Fruit fly (Drosophila melanogaster): ENCODE results near the gene CG44574.
A peak's percentile ranks its signal among the peaks of the same experiment; 100 is the strongest.

The CG44574 gene

dm6 chr2L:5876474-5877067 is 7.0 kb upstream of the CG44574 start:
- TF ChIP-seq chm (GFP tag; IDR thresholded peaks at IDR 0.05) (no peak), stc (GFP tag; IDR thresholded peaks at IDR 0.05) (no peak), CG10431 (GFP tag; optimal IDR thresholded peaks at IDR 0.05) (no peak), CG17186 (GFP tag; optimal IDR thresholded peaks at IDR 0.05) (no peak), br (optimal IDR thresholded peaks at IDR 0.05) (no peak), unc-4 (GFP tag; IDR thresholded peaks at IDR 0.05; ENCODE audit: partially characterized antibody) (no peak), CG18262 (tag; optimal IDR thresholded peaks at IDR 0.05) (no peak), jing (GFP tag; optimal IDR thresholded peaks at IDR 0.05) (no peak), ATbp (GFP tag; optimal IDR thresholded peaks at IDR 0.05) (peak; percentile 57), tgo (GFP tag; IDR thresholded peaks at IDR 0.05) (no peak), CG6813 (GFP tag; optimal IDR thresholded peaks at IDR 0.05) (peak; percentile 68), kni (GFP tag; optimal IDR thresholded peaks at IDR 0.05) (no peak), onecut (GFP tag; IDR thresholded peaks at IDR 0.05) (0 out of 2 replicates have a peak, but pooled peaks have one; percentile 11), CG16815 (GFP tag; optimal IDR thresholded peaks at IDR 0.05) (no peak), NfI (GFP tag; optimal IDR thresholded peaks at IDR 0.05) (peak; percentile 32), jigr1 (GFP tag; IDR thresholded peaks at IDR 0.05) (no peak), al (GFP tag; IDR thresholded peaks at IDR 0.05) (no peak), CG10959 (GFP tag; IDR thresholded peaks at IDR 0.05) (no peak), z (GFP tag; IDR thresholded peaks at IDR 0.05) (no peak), cg (GFP tag; optimal IDR thresholded peaks at IDR 0.05) (no peak), Dbx (GFP tag; IDR thresholded peaks at IDR 0.05) (0 out of 3 replicates have a peak, but pooled peaks have one; percentile 14), Jarid2 (GFP tag; optimal IDR thresholded peaks at IDR 0.05) (no peak), gce (GFP tag; IDR thresholded peaks at IDR 0.05) (peak; percentile 30; the same call in 1 of the 3 replicates), CG2120 (GFP tag; optimal IDR thresholded peaks at IDR 0.05) (peak; percentile 31), CG15073 (GFP tag; optimal IDR thresholded peaks at IDR 0.05) (no peak), CG14667 (GFP tag; IDR thresholded peaks at IDR 0.05) (no peak), ERR (GFP tag; optimal IDR thresholded peaks at IDR 0.05) (no peak), run (tag; optimal IDR thresholded peaks at IDR 0.05) (no peak), knrl (GFP tag; IDR thresholded peaks at IDR 0.05; ENCODE audit: partially characterized antibody) (no peak), eve (GFP tag; optimal IDR thresholded peaks at IDR 0.05) (no peak), seq (GFP tag; IDR thresholded peaks at IDR 0.05) (peak; percentile 48; the same call in 1 of the 2 replicates), Ets65A (GFP tag) (no peak), ttk (GFP tag; IDR thresholded peaks at IDR 0.05) (no peak), CG34422 (GFP tag; IDR thresholded peaks at IDR 0.05) (no peak), CG7556 (GFP tag; optimal IDR thresholded peaks at IDR 0.05) (peak; percentile 6), Rx (GFP tag; IDR thresholded peaks at IDR 0.05) (no peak), Elba2 (GFP tag; optimal IDR thresholded peaks at IDR 0.05) (no peak), so (GFP tag; IDR thresholded peaks at IDR 0.05) (no peak), CG9876 (GFP tag; optimal IDR thresholded peaks at IDR 0.05) (no peak), CG4328 (GFP tag; optimal IDR thresholded peaks at IDR 0.05) (peak; percentile 20), pb (GFP tag; optimal IDR thresholded peaks at IDR 0.05) (no peak), CG30403 (GFP tag; optimal IDR thresholded peaks at IDR 0.05) (no peak), CrebB (tag; optimal IDR thresholded peaks at IDR 0.05) (peak; percentile 68), CG1603 (tag; optimal IDR thresholded peaks at IDR 0.05) (peak; percentile 11), C15 (GFP tag; IDR thresholded peaks at IDR 0.05) (no peak), Stat92E (GFP tag; optimal IDR thresholded peaks at IDR 0.05) (no peak), fd3F (GFP tag; optimal IDR thresholded peaks at IDR 0.05) (peak; percentile 63), CG43689 (GFP tag; IDR thresholded peaks at IDR 0.05) (no peak), pfk (GFP tag; optimal IDR thresholded peaks at IDR 0.05) (peak; percentile 25), Ets97D (GFP tag; optimal IDR thresholded peaks at IDR 0.05) (no peak), CG30431 (GFP tag; optimal IDR thresholded peaks at IDR 0.05) (no peak), sr (GFP tag; IDR thresholded peaks at IDR 0.05) (no peak)
